Worm (Caenorhabditis elegans) whole organism, L4 larva: ENCODE data around the gene R11G1.2.
A peak's percentile ranks its signal among the peaks of the same experiment; 100 is the strongest.

Source experiments
- F10B5.3 ChIP-seq: sonication (generic microtip); optimal IDR thresholded peaks from 2 replicates; lab custom pipeline; 2016; ENCODE audit warnings: mild to moderate bottlenecking, missing genetic modification characterization, missing compliant biosample characterization
- F49E8.2 ChIP-seq: sonication (generic microtip); optimal IDR thresholded peaks from 2 replicates; lab custom pipeline; 2016; ENCODE audit warnings: missing compliant biosample characterization, mild to moderate bottlenecking, missing genetic modification characterization, borderline replicate concordance
- R02D3.7 ChIP-seq: fragments of 150-350 bp; sonication (generic microtip); optimal IDR thresholded peaks from 3 replicates; lab custom pipeline; 2014; ENCODE audit warnings: missing biosample characterization, missing genetic modification characterization
- T20F7.1 ChIP-seq: fragments of 200-800 bp; sonication (Bioruptor generic); optimal IDR thresholded peaks from 2 replicates; lab custom pipeline; 2018; ENCODE audit warnings: mild to moderate bottlenecking, missing genetic modification characterization, missing compliant biosample characterization
- Y105C5A.15 ChIP-seq: fragments of 200-800 bp; sonication (Bioruptor generic); IDR thresholded peaks from 2 replicates; pipeline ENCODE4 v1.3.6; 2022; ENCODE audit warnings: missing genetic modification characterization, missing compliant biosample characterization
- Y48G9A.11 ChIP-seq: fragments of 200-800 bp; sonication (Bioruptor generic); IDR thresholded peaks from 2 replicates; pipeline ENCODE4 v1.3.6; 2022; ENCODE audit warnings: missing genetic modification reagents, missing genetic modification characterization, missing compliant biosample characterization
- Y75B8A.6 ChIP-seq: fragments of 200-800 bp; sonication (Bioruptor generic); IDR thresholded peaks from 2 replicates; pipeline ENCODE4 v1.3.6; 2022; ENCODE audit warnings: missing genetic modification reagents, missing genetic modification characterization, missing compliant biosample characterization
- ZK337.2 ChIP-seq: fragments of 200-800 bp; sonication (Bioruptor generic); IDR thresholded peaks from 2 replicates; pipeline ENCODE4 v1.3.6; 2022; ENCODE audit warnings: missing genetic modification reagents, missing genetic modification characterization, missing compliant biosample characterization
- aly-2 ChIP-seq: sonication (generic microtip); optimal IDR thresholded peaks from 2 replicates; lab custom pipeline; 2018; ENCODE audit warnings: missing biosample characterization, missing genetic modification characterization
- cey-2 ChIP-seq: sonication (generic microtip); optimal IDR thresholded peaks from 3 replicates; lab custom pipeline; 2017; ENCODE audit warnings: missing genetic modification characterization, mild to moderate bottlenecking, missing compliant biosample characterization, antibody characterized with exemption, borderline replicate concordance; ENCODE audit not compliant: insufficient read depth
- ctbp-1 ChIP-seq: fragments of 200-800 bp; sonication (Bioruptor generic); IDR thresholded peaks from 2 replicates; pipeline ENCODE4 v1.3.6; 2022; ENCODE audit warnings: missing genetic modification reagents, missing genetic modification characterization, missing compliant biosample characterization
- daf-16 ChIP-seq, 3 experiments: sonication (generic microtip); optimal IDR thresholded peaks; 2 replicates each; lab custom pipeline; 2016 to 2017; ENCODE audit warnings: missing genetic modification characterization in 3 of 3, missing genetic modification reagents in 3 of 3, mild to moderate bottlenecking in 2 of 3, missing compliant biosample characterization in 2 of 3, missing biosample characterization in 1 of 3, moderate library complexity in 1 of 3
- daf-19 ChIP-seq: fragments of 200-800 bp; sonication (Bioruptor generic); conservative IDR thresholded peaks from 2 replicates; pipeline ENCODE4 v1.3.6; 2022; ENCODE audit warnings: missing genetic modification characterization, missing compliant biosample characterization
- dmd-6 ChIP-seq: fragments of 200-800 bp; sonication (Bioruptor generic); IDR thresholded peaks from 2 replicates; pipeline ENCODE4 v1.3.6; 2022; ENCODE audit warnings: missing genetic modification reagents, missing genetic modification characterization, missing compliant biosample characterization
- dpl-1 ChIP-seq: fragments of 150-350 bp; optimal IDR thresholded peaks from 2 replicates; lab custom pipeline; 2014; ENCODE audit warnings: missing biosample characterization, missing genetic modification reagents, missing genetic modification characterization
- fkh-10 ChIP-seq: fragments of 150-350 bp; optimal IDR thresholded peaks from 2 replicates; lab custom pipeline; 2014; ENCODE audit warnings: missing biosample characterization, missing genetic modification reagents, missing genetic modification characterization
- fos-1 ChIP-seq: fragments of 150-350 bp; optimal IDR thresholded peaks from 2 replicates; lab custom pipeline; 2014; ENCODE audit warnings: missing biosample characterization, missing genetic modification characterization
- jun-1 ChIP-seq: fragments of 150-350 bp; optimal IDR thresholded peaks from 2 replicates; lab custom pipeline; 2014; ENCODE audit warnings: missing biosample characterization, missing genetic modification reagents, missing genetic modification characterization
- lin-15B ChIP-seq: fragments of 150-350 bp; sonication (generic microtip); optimal IDR thresholded peaks from 3 replicates; lab custom pipeline; 2014; ENCODE audit warnings: missing biosample characterization, missing genetic modification characterization
- lin-38 ChIP-seq: fragments of 200-800 bp; sonication (Bioruptor generic); IDR thresholded peaks from 2 replicates; pipeline ENCODE4 v1.3.6; 2022; ENCODE audit warnings: missing genetic modification reagents, missing genetic modification characterization, missing compliant biosample characterization
- lir-3 ChIP-seq: sonication (generic microtip); optimal IDR thresholded peaks from 2 replicates; lab custom pipeline; 2016; ENCODE audit warnings: mild to moderate bottlenecking, missing genetic modification characterization, missing compliant biosample characterization
- madf-9 ChIP-seq: fragments of 200-800 bp; sonication (Bioruptor generic); conservative IDR thresholded peaks from 2 replicates; pipeline ENCODE4 v1.3.6; 2022; ENCODE audit warnings: missing genetic modification reagents, missing genetic modification characterization, missing compliant biosample characterization
- mdt-29 ChIP-seq: fragments of 200-800 bp; sonication (Bioruptor generic); IDR thresholded peaks from 2 replicates; pipeline ENCODE4 v1.3.6; 2022; ENCODE audit warnings: missing genetic modification reagents, missing genetic modification characterization, missing compliant biosample characterization
- mes-2 ChIP-seq: sonication (generic microtip); optimal IDR thresholded peaks from 2 replicates; lab custom pipeline; 2016; ENCODE audit warnings: missing genotype, mild to moderate bottlenecking, missing genetic modification characterization, missing compliant biosample characterization; ENCODE audit not compliant: poor library complexity, severe bottlenecking
- mxl-2 ChIP-seq: fragments of 200-800 bp; sonication (Bioruptor generic); conservative IDR thresholded peaks from 2 replicates; pipeline ENCODE4 v1.3.6; 2022; ENCODE audit warnings: missing genetic modification reagents, missing genetic modification characterization, missing compliant biosample characterization
- mxl-3 ChIP-seq: fragments of 200-800 bp; sonication (Bioruptor generic); optimal IDR thresholded peaks from 2 replicates; lab custom pipeline; 2018; ENCODE audit warnings: mild to moderate bottlenecking, missing genetic modification characterization, missing compliant biosample characterization
- nhr-10 ChIP-seq: fragments of 150-350 bp; optimal IDR thresholded peaks from 2 replicates; lab custom pipeline; 2014; ENCODE audit warnings: missing biosample characterization, missing genetic modification characterization
- nhr-102 ChIP-seq: sonication (generic microtip); optimal IDR thresholded peaks from 2 replicates; lab custom pipeline; 2016; ENCODE audit warnings: mild to moderate bottlenecking, missing genetic modification characterization, moderate library complexity, missing compliant biosample characterization
- nhr-25 ChIP-seq: sonication (generic microtip); optimal IDR thresholded peaks from 2 replicates; lab custom pipeline; 2017; ENCODE audit warnings: missing genetic modification characterization, mild to moderate bottlenecking, missing compliant biosample characterization, antibody characterized with exemption, moderate library complexity, borderline replicate concordance; ENCODE audit not compliant: insufficient read depth
- nhr-41 ChIP-seq: fragments of 200-800 bp; sonication (Bioruptor generic); IDR thresholded peaks from 2 replicates; pipeline ENCODE4 v1.3.6; 2022; ENCODE audit warnings: missing genetic modification reagents, missing genetic modification characterization, missing compliant biosample characterization
- pha-4 ChIP-seq, 2 experiments: fragments of 150-350 bp in 1 of 2; fragments of 200-800 bp in 1 of 2; sonication (Bioruptor generic) in 1 of 2; IDR thresholded peaks in 1 of 2; optimal IDR thresholded peaks in 1 of 2; 2 replicates each; pipeline versions ENCODE4 v1.3.6 to Lab custom; 2014 to 2022; ENCODE audit warnings: missing genetic modification characterization in 2 of 2, missing genetic modification reagents in 2 of 2, missing biosample characterization in 1 of 2, missing compliant biosample characterization in 1 of 2
- php-3 ChIP-seq: fragments of 200-800 bp; sonication (Bioruptor generic); IDR thresholded peaks from 2 replicates; pipeline ENCODE4 v1.3.6; 2022; ENCODE audit warnings: missing genetic modification reagents, missing genetic modification characterization, missing compliant biosample characterization
- saeg-2 ChIP-seq: fragments of 200-800 bp; sonication (Bioruptor generic); IDR thresholded peaks from 2 replicates; pipeline ENCODE4 v1.3.6; 2022; ENCODE audit warnings: missing genetic modification reagents, missing genetic modification characterization, missing compliant biosample characterization
- snpc-1.2 ChIP-seq: fragments of 200-800 bp; sonication (Bioruptor generic); IDR thresholded peaks from 2 replicates; pipeline ENCODE4 v1.3.6; 2022; ENCODE audit warnings: missing genetic modification reagents, missing genetic modification characterization, missing compliant biosample characterization
- spr-1 ChIP-seq: sonication (generic microtip); optimal IDR thresholded peaks from 2 replicates; lab custom pipeline; 2016; ENCODE audit warnings: mild to moderate bottlenecking, missing genetic modification characterization, missing compliant biosample characterization
- spr-3 ChIP-seq: fragments of 200-800 bp; sonication (Bioruptor generic); optimal IDR thresholded peaks from 2 replicates; lab custom pipeline; 2018; ENCODE audit warnings: mild to moderate bottlenecking, missing genetic modification characterization, missing compliant biosample characterization
- tra-1 ChIP-seq: fragments of 200-800 bp; sonication (Bioruptor generic); IDR thresholded peaks from 2 replicates; pipeline ENCODE4 v1.3.6; 2022; ENCODE audit warnings: missing genetic modification reagents, missing genetic modification characterization, missing compliant biosample characterization
- unc-62 ChIP-seq, 3 experiments: fragments of 150-350 bp in 1 of 3; sonication (generic microtip); optimal IDR thresholded peaks in 2 of 3; peaks in 1 of 3; 1 replicate in 1 of 3; 2 replicates in 2 of 3; lab custom pipeline; 2014 to 2017; ENCODE audit warnings: missing biosample characterization in 3 of 3, missing genetic modification characterization in 3 of 3, missing genetic modification reagents in 3 of 3, missing genotype in 1 of 3
- zfp-2 ChIP-seq: sonication (generic microtip); optimal IDR thresholded peaks from 2 replicates; lab custom pipeline; 2016; ENCODE audit warnings: mild to moderate bottlenecking, missing genetic modification characterization, missing compliant biosample characterization
- zip-11 ChIP-seq: fragments of 200-800 bp; sonication (Bioruptor generic); IDR thresholded peaks from 2 replicates; pipeline ENCODE4 v1.3.6; 2022; ENCODE audit warnings: missing genetic modification characterization, missing compliant biosample characterization
- zip-2 ChIP-seq: fragments of 150-350 bp; optimal IDR thresholded peaks from 2 replicates; lab custom pipeline; 2014; ENCODE audit warnings: missing biosample characterization, missing genetic modification characterization
- ztf-11 ChIP-seq: fragments of 150-350 bp; optimal IDR thresholded peaks from 2 replicates; lab custom pipeline; 2014; ENCODE audit warnings: missing biosample characterization, missing genetic modification characterization
- ztf-7 ChIP-seq: fragments of 150-350 bp; optimal IDR thresholded peaks from 2 replicates; lab custom pipeline; 2014; ENCODE audit warnings: missing biosample characterization, missing genetic modification characterization

The R11G1.2 gene

ce11 chrX:3650100-3650809 lies at the start of gene R11G1.2, which contains the start of gene sax-1 (continued):
- TF ChIP-seq pha-4 (GFP tag; IDR thresholded peaks at IDR 0.05; lab: Robert Waterston, UW) (no peak), pha-4 (tag; optimal IDR thresholded peaks at IDR 0.05; lab: Kevin White, UChicago) (no peak), dmd-6 (peak; percentile 55), nhr-25 (tag; lab: Kevin White, UChicago) (peak; percentile 25)

ce11 chrX:3601531-3601930 lies 48.9 kb upstream of the R11G1.2 start, which contains the start of gene C18B2.3:
C18B2.3 (plus strand) TSS chrX:3601831.
- TF ChIP-seq Y105C5A.15 (no peak), unc-62 (GFP tag; optimal IDR thresholded peaks at IDR 0.05 in 1 of 2; lab: Kevin White, UChicago) (peak in 1 of 2 experiments; percentile 87), unc-62 (tag; optimal IDR thresholded peaks at IDR 0.05; lab: Kevin White, UChicago) (no peak)

ce11 chrX:3602622-3603021 lies 47.8 kb upstream of the R11G1.2 start:
- TF ChIP-seq Y48G9A.11 (GFP tag; lab: Robert Waterston, UW) (no peak), ztf-7 (no peak), Y75B8A.6 (no peak), aly-2 (no peak), lin-15B (tag; lab: Kevin White, UChicago) (no peak), ztf-11 (tag; lab: Kevin White, UChicago) (no peak), cey-2 (tag; lab: Kevin White, UChicago) (no peak), mes-2 (no peak), spr-3 (GFP tag; lab: Kevin White, UChicago) (no peak), zip-2 (tag; lab: Kevin White, UChicago) (no peak)

- TF ChIP-seq dpl-1 (GFP tag; lab: Kevin White, UChicago) (peak; percentile 28), ctbp-1 (GFP tag; lab: Robert Waterston, UW) (peak; percentile 65; the same call in 1 of the 2 replicates), nhr-102 (tag; lab: Kevin White, UChicago) (peak; percentile 12), spr-1 (tag; lab: Kevin White, UChicago) (no peak), jun-1 (tag; lab: Kevin White, UChicago) (no peak), php-3 (GFP tag; lab: Robert Waterston, UW) (no peak), F49E8.2 (tag; lab: Kevin White, UChicago) (no peak), mxl-2 (GFP tag; lab: Robert Waterston, UW) (no peak), zfp-2 (tag; lab: Kevin White, UChicago) (no peak), nhr-10 (tag; lab: Kevin White, UChicago) (no peak), tra-1 (no peak), saeg-2 (GFP tag; lab: Robert Waterston, UW) (no peak), T20F7.1 (GFP tag; lab: Kevin White, UChicago) (no peak), madf-9 (0 out of 2 replicates have a peak, but pooled peaks have one; percentile 19), daf-16 (GFP tag; optimal IDR thresholded peaks at IDR 0.05; lab: Kevin White, UChicago) (no peak), daf-16 (tag; optimal IDR thresholded peaks at IDR 0.05; lab: Kevin White, UChicago) (peak; percentile 79), mxl-3 (GFP tag; lab: Kevin White, UChicago) (peak; percentile 95), fkh-10 (GFP tag; lab: Kevin White, UChicago) (no peak), snpc-1.2 (GFP tag; lab: Robert Waterston, UW) (no peak), Y105C5A.15 (no peak), zip-11 (no peak), lir-3 (no peak), R02D3.7 (tag; lab: Kevin White, UChicago) (no peak), mdt-29 (no peak), daf-19 (GFP tag; lab: Robert Waterston, UW) (no peak), nhr-41 (GFP tag; lab: Robert Waterston, UW) (no peak), fos-1 (tag; lab: Kevin White, UChicago) (no peak), ztf-11 (tag; lab: Kevin White, UChicago) (no peak), F10B5.3 (tag; lab: Kevin White, UChicago) (no peak), lin-38 (GFP tag; lab: Robert Waterston, UW) (peak; percentile 86), ZK337.2 (GFP tag; lab: Robert Waterston, UW) (no peak)
Measured at ce11 chrX:3605727-3606126, 44.7 kb upstream of the R11G1.2 start, which contains the start of gene C18B2.4. C18B2.4 (minus strand) TSS chrX:3605741.
